Worm (Caenorhabditis elegans): ENCODE measurements around the gene clec-170.

clec-170 gene

ce11 chrIV:1255632-1256031 is 11.0 kb upstream of the clec-170 start, which contains the start of gene clec-167:
Gene clec-167 (minus strand): TSS chrIV:1255732.
- no peak for TF ChIP-seq ama-1 (optimal IDR thresholded peaks at IDR 0.05)
- TF ChIP-seq fkh-6 (tag; optimal IDR thresholded peaks at IDR 0.05): no peak
- TF ChIP-seq ceh-22 (tag; optimal IDR thresholded peaks at IDR 0.05): no peak

DNA sequence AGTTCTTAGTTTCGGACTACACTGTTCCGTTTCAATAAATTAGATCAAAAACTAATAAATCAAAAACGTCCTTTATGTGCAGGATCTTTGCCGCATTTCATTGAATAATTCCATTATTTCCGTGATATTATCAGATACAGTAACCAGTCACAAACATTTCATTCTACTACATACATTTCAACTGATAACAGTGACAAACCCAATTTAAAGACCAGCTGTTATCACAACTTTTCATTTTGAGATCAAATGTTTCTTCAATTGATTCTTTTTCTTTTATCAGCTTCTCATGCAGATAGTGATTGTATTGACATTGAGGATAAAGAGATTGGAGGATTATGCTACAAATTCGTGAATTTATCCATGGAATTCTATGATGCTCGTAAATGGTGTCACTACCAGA is 9.9 kb upstream of the clec-170 start, which contains the start of gene clec-168:
Gene clec-168, plus strand, starts transcription at position 247 of the 400 bp plus-strand sequence.
- TF ChIP-seq pha-4 (tag; optimal IDR thresholded peaks at IDR 0.05) (no peak), lin-11 (tag; optimal IDR thresholded peaks at IDR 0.05) (no peak), npax-4 (tag; optimal IDR thresholded peaks at IDR 0.05) (no peak), sdc-2 (tag; optimal IDR thresholded peaks at IDR 0.05) (no peak), ceh-19 (GFP tag; optimal IDR thresholded peaks at IDR 0.05) (no peak), ceh-2 (tag; optimal IDR thresholded peaks at IDR 0.05) (no peak), syd-9 (tag; optimal IDR thresholded peaks at IDR 0.05) (no peak), hlh-8 (tag; optimal IDR thresholded peaks at IDR 0.05) (no peak), hlh-13 (GFP tag; optimal IDR thresholded peaks at IDR 0.05) (no peak), pax-1 (tag; optimal IDR thresholded peaks at IDR 0.05) (no peak), ama-1 (optimal IDR thresholded peaks at IDR 0.05) (no peak), unc-3 (GFP tag; conservative IDR thresholded peaks at IDR 0.05) (no peak), unc-3 (tag; optimal IDR thresholded peaks at IDR 0.05) (no peak), ceh-24 (tag; optimal IDR thresholded peaks at IDR 0.05) (no peak), ceh-6 (GFP tag; optimal IDR thresholded peaks at IDR 0.05) (no peak), unc-42 (tag; optimal IDR thresholded peaks at IDR 0.05) (no peak), dmd-4 (tag; optimal IDR thresholded peaks at IDR 0.05; ENCODE audit: borderline replicate concordance) (no peak), tbx-2 (tag; optimal IDR thresholded peaks at IDR 0.05) (no peak)

- TF ChIP-seq pqm-1 (tag; optimal IDR thresholded peaks at IDR 0.05) (no peak), hlh-8 (tag; optimal IDR thresholded peaks at IDR 0.05) (no peak), mec-3 (tag; optimal IDR thresholded peaks at IDR 0.05; ENCODE audit: borderline replicate concordance) (no peak), hlh-30 (tag; optimal IDR thresholded peaks at IDR 0.05; ENCODE audit: insufficient read depth) (no peak), C08G9.2 (tag; optimal IDR thresholded peaks at IDR 0.05) (no peak), ceh-31 (tag; optimal IDR thresholded peaks at IDR 0.05) (no peak), unc-3 (GFP tag; conservative IDR thresholded peaks at IDR 0.05) (no peak), unc-3 (tag; optimal IDR thresholded peaks at IDR 0.05) (no peak), nhr-232 (tag; optimal IDR thresholded peaks at IDR 0.05) (no peak), ceh-24 (tag; optimal IDR thresholded peaks at IDR 0.05) (no peak), che-1 (tag; optimal IDR thresholded peaks at IDR 0.05) (no peak), ceh-45 (GFP tag; IDR thresholded peaks at IDR 0.05) (no peak), pros-1 (tag; optimal IDR thresholded peaks at IDR 0.05) (no peak), hlh-13 (GFP tag; optimal IDR thresholded peaks at IDR 0.05) (no peak), fax-1 (tag; optimal IDR thresholded peaks at IDR 0.05) (no peak), rnt-1 (tag; optimal IDR thresholded peaks at IDR 0.05) (no peak), ceh-18 (tag; optimal IDR thresholded peaks at IDR 0.05) (no peak), lin-11 (tag; optimal IDR thresholded peaks at IDR 0.05) (no peak)
These were observed 6.2 kb upstream of the clec-170 start for ce11 chrIV:1260474-1260873.

- TF ChIP-seq fkh-6 (tag; optimal IDR thresholded peaks at IDR 0.05) (no peak), dve-1 (tag; optimal IDR thresholded peaks at IDR 0.05) (no peak), hlh-8 (tag; optimal IDR thresholded peaks at IDR 0.05) (no peak), ama-1 (optimal IDR thresholded peaks at IDR 0.05) (no peak), ceh-22 (tag; optimal IDR thresholded peaks at IDR 0.05) (no peak), madf-2 (tag; optimal IDR thresholded peaks at IDR 0.05) (no peak), pat-9 (tag; optimal IDR thresholded peaks at IDR 0.05) (no peak), unc-55 (GFP tag; optimal IDR thresholded peaks at IDR 0.05) (no peak), nhr-11 (tag; optimal IDR thresholded peaks at IDR 0.05) (no peak), elt-4 (tag; optimal IDR thresholded peaks at IDR 0.05) (no peak), ref-2 (tag; optimal IDR thresholded peaks at IDR 0.05) (no peak), hlh-15 (tag; optimal IDR thresholded peaks at IDR 0.05) (no peak)
These were observed 5.6 kb upstream of the clec-170 start, which contains the start of gene clec-169 for ce11 chrIV:1261024-1261423. Gene clec-169 (plus strand): TSS chrIV:1261324.
